Fruit fly (Drosophila melanogaster) whole organism, embryonic: Measurements from ENCODE around the gene CG2540.

Source experiments
- Aef1 ChIP-seq: fragments of 200-800 bp; sonication (Bioruptor generic); IDR thresholded peaks from 3 replicates; pipeline ENCODE4 v1.3.6; 2022; ENCODE audit warnings: missing biosample characterization, missing genetic modification characterization
- Blimp-1 ChIP-seq: fragments of 200-800 bp; sonication (Bioruptor generic); optimal IDR thresholded peaks from 3 replicates; lab custom pipeline; 2018; ENCODE audit warnings: missing biosample characterization, missing genetic modification characterization, mild to moderate bottlenecking, moderate library complexity, missing genetic modification reagents
- BtbVII ChIP-seq: fragments of 200-800 bp; sonication (Bioruptor generic); optimal IDR thresholded peaks from 3 replicates; lab custom pipeline; 2017; ENCODE audit warnings: missing biosample characterization, mild to moderate bottlenecking, missing genetic modification characterization
- CG10543 ChIP-seq: fragments of 200-800 bp; sonication (Bioruptor generic); optimal IDR thresholded peaks from 3 replicates; lab custom pipeline; 2017; ENCODE audit warnings: missing biosample characterization, mild to moderate bottlenecking, missing genetic modification characterization, moderate library complexity
- CG10979 ChIP-seq: fragments of 200-800 bp; sonication (Bioruptor generic); optimal IDR thresholded peaks from 2 replicates; lab custom pipeline; 2018; ENCODE audit warnings: missing biosample characterization, mild to moderate bottlenecking, missing genetic modification characterization, moderate library complexity
- CG11696 ChIP-seq: fragments of 200-800 bp; sonication (Bioruptor generic); IDR thresholded peaks from 2 replicates; pipeline ENCODE4 v1.3.6; 2022; ENCODE audit warnings: missing biosample characterization, missing genetic modification characterization
- CG14050 ChIP-seq: fragments of 200-800 bp; sonication (Bioruptor generic); IDR thresholded peaks from 3 replicates; pipeline ENCODE4 v1.3.6; 2022; ENCODE audit warnings: missing biosample characterization, missing genetic modification characterization
- CG15479 ChIP-seq: fragments of 200-800 bp; sonication (Bioruptor generic); optimal IDR thresholded peaks from 3 replicates; lab custom pipeline; 2019; ENCODE audit warnings: missing biosample characterization, mild to moderate bottlenecking, missing genetic modification characterization, moderate library complexity
- CG1832 ChIP-seq: fragments of 200-800 bp; sonication (Bioruptor generic); optimal IDR thresholded peaks from 2 replicates; lab custom pipeline; 2017; ENCODE audit warnings: missing biosample characterization, mild to moderate bottlenecking, missing genetic modification characterization, inconsistent platforms
- CG2129 ChIP-seq: fragments of 200-800 bp; sonication (Bioruptor generic); IDR thresholded peaks from 2 replicates; pipeline ENCODE4 v1.3.6; 2022; ENCODE audit warnings: missing biosample characterization, missing genetic modification characterization; ENCODE audit not compliant: partially characterized antibody
- CG31365 ChIP-seq: fragments of 200-800 bp; sonication (Bioruptor generic); optimal IDR thresholded peaks from 2 replicates; lab custom pipeline; 2018; ENCODE audit warnings: missing biosample characterization, mild to moderate bottlenecking, missing genetic modification characterization
- CG6813 ChIP-seq: fragments of 200-800 bp; sonication (Bioruptor generic); optimal IDR thresholded peaks from 2 replicates; lab custom pipeline; 2017; ENCODE audit warnings: missing biosample characterization, missing genetic modification characterization, mild to moderate bottlenecking, moderate library complexity, missing genetic modification reagents
- CG6854 ChIP-seq: fragments of 200-800 bp; sonication (Bioruptor generic); optimal IDR thresholded peaks from 3 replicates; lab custom pipeline; 2017; ENCODE audit warnings: missing biosample characterization, mild to moderate bottlenecking, missing genetic modification characterization
- CG7987 ChIP-seq: fragments of 200-800 bp; sonication (Bioruptor generic); optimal IDR thresholded peaks from 2 replicates; lab custom pipeline; 2018; ENCODE audit warnings: missing biosample characterization, mild to moderate bottlenecking, missing genetic modification characterization, moderate library complexity
- CG8388 ChIP-seq: fragments of 200-800 bp; sonication (Bioruptor generic); optimal IDR thresholded peaks from 2 replicates; lab custom pipeline; 2019; ENCODE audit warnings: missing biosample characterization, mild to moderate bottlenecking, missing genetic modification characterization, moderate library complexity
- CG8765 ChIP-seq: fragments of 200-800 bp; sonication (Bioruptor generic); IDR thresholded peaks from 2 replicates; pipeline ENCODE4 v1.3.6; 2022; ENCODE audit warnings: missing biosample characterization, missing genetic modification characterization
- Dfd ChIP-seq, 2 experiments: fragments of >200 bp; optimal IDR thresholded peaks; 2 replicates each; lab custom pipeline; 2017; ENCODE audit warnings: missing biosample characterization in 2 of 2, missing genetic modification characterization in 2 of 2
- Elba2 ChIP-seq: fragments of 200-800 bp; sonication (Bioruptor generic); optimal IDR thresholded peaks from 3 replicates; lab custom pipeline; 2016; ENCODE audit warnings: missing biosample characterization, missing genetic modification characterization
- Hr51 ChIP-seq, 2 experiments: fragments of 200-800 bp; sonication (Bioruptor generic); optimal IDR thresholded peaks; 2 replicates in 1 of 2; 3 replicates in 1 of 2; lab custom pipeline; 2016 to 2018; ENCODE audit warnings: missing biosample characterization in 2 of 2, missing genetic modification characterization in 2 of 2, mild to moderate bottlenecking in 1 of 2, moderate library complexity in 1 of 2
- Med ChIP-seq: fragments of 200-800 bp; sonication (Bioruptor generic); peaks from one replicate; lab custom pipeline; 2016; ENCODE audit warnings: missing biosample characterization, missing genetic modification characterization, mild to moderate bottlenecking, inconsistent platforms, moderate library complexity
- abd-A ChIP-seq: fragments of 200-800 bp; sonication (Bioruptor generic); optimal IDR thresholded peaks from 3 replicates; lab custom pipeline; 2019; ENCODE audit warnings: missing biosample characterization, mild to moderate bottlenecking, missing genetic modification characterization, moderate library complexity
- bigmax ChIP-seq: fragments of 200-800 bp; sonication (Bioruptor generic); optimal IDR thresholded peaks from 2 replicates; lab custom pipeline; 2018; ENCODE audit warnings: missing biosample characterization, mild to moderate bottlenecking, missing genetic modification characterization
- btn ChIP-seq: fragments of 200-800 bp; sonication (Bioruptor generic); optimal IDR thresholded peaks from 2 replicates; lab custom pipeline; 2016; ENCODE audit warnings: missing biosample characterization, missing genetic modification characterization
- cato ChIP-seq: fragments of 200-800 bp; sonication (Bioruptor generic); optimal IDR thresholded peaks from 2 replicates; lab custom pipeline; 2016; ENCODE audit warnings: missing biosample characterization, missing genetic modification characterization, borderline replicate concordance
- cg ChIP-seq: fragments of 200-800 bp; sonication (Bioruptor generic); optimal IDR thresholded peaks from 3 replicates; lab custom pipeline; 2019; ENCODE audit warnings: missing biosample characterization, mild to moderate bottlenecking, missing genetic modification characterization, moderate library complexity
- chinmo ChIP-seq: fragments of 200-800 bp; sonication (Bioruptor generic); IDR thresholded peaks from 4 replicates; pipeline ENCODE4 v1.3.6; 2022; ENCODE audit warnings: missing biosample characterization, missing genetic modification characterization; ENCODE audit not compliant: partially characterized antibody
- crol ChIP-seq: fragments of 200-800 bp; sonication (Bioruptor generic); IDR thresholded peaks from 2 replicates; pipeline ENCODE4 v1.3.6; 2022; ENCODE audit warnings: missing biosample characterization, missing genetic modification characterization
- dmrt11E ChIP-seq: fragments of 200-800 bp; sonication (Bioruptor generic); optimal IDR thresholded peaks from 3 replicates; lab custom pipeline; 2018; ENCODE audit warnings: missing biosample characterization, mild to moderate bottlenecking, missing genetic modification characterization, moderate library complexity
- fd64A ChIP-seq: fragments of 200-800 bp; sonication (Bioruptor generic); optimal IDR thresholded peaks from 3 replicates; lab custom pipeline; 2018; ENCODE audit warnings: missing biosample characterization, mild to moderate bottlenecking, missing genetic modification characterization
- her ChIP-seq: fragments of 200-800 bp; sonication (Bioruptor generic); optimal IDR thresholded peaks from 2 replicates; lab custom pipeline; 2016; ENCODE audit warnings: missing biosample characterization, missing genetic modification characterization
- insv ChIP-seq, 2 experiments: fragments of 200-800 bp; sonication (Bioruptor generic); optimal IDR thresholded peaks; 3 replicates each; lab custom pipeline; 2016 to 2018; ENCODE audit warnings: missing biosample characterization in 2 of 2, missing genetic modification characterization in 2 of 2
- nerfin-1 ChIP-seq: fragments of 200-800 bp; sonication (Bioruptor generic); optimal IDR thresholded peaks from 3 replicates; lab custom pipeline; 2019; ENCODE audit warnings: missing biosample characterization, mild to moderate bottlenecking, missing genetic modification characterization, moderate library complexity
- phol ChIP-seq: fragments of 200-800 bp; sonication (Bioruptor generic); optimal IDR thresholded peaks from 3 replicates; lab custom pipeline; 2018; ENCODE audit warnings: missing biosample characterization, mild to moderate bottlenecking, missing genetic modification characterization, moderate library complexity
- rib ChIP-seq: fragments of 200-800 bp; sonication (Bioruptor generic); IDR thresholded peaks from 2 replicates; pipeline ENCODE4 v1.3.6; 2022; ENCODE audit warnings: missing biosample characterization, missing genetic modification characterization
- sim ChIP-seq: fragments of 200-800 bp; sonication (Bioruptor generic); IDR thresholded peaks from 2 replicates; pipeline ENCODE4 v1.3.6; 2022; ENCODE audit warnings: missing biosample characterization, missing genetic modification characterization
- slou ChIP-seq: fragments of 200-800 bp; sonication (Bioruptor generic); optimal IDR thresholded peaks from 3 replicates; lab custom pipeline; 2016; ENCODE audit warnings: missing biosample characterization, missing genetic modification characterization
- tup ChIP-seq: fragments of 200-800 bp; sonication (Bioruptor generic); optimal IDR thresholded peaks from 2 replicates; lab custom pipeline; 2016; ENCODE audit warnings: missing biosample characterization, mild to moderate bottlenecking, missing genetic modification characterization, moderate library complexity
- wek ChIP-seq: fragments of 200-800 bp; sonication (Bioruptor generic); optimal IDR thresholded peaks from 3 replicates; lab custom pipeline; 2018; ENCODE audit warnings: missing biosample characterization, mild to moderate bottlenecking, missing genetic modification characterization, moderate library complexity
- zen ChIP-seq: fragments of 200-800 bp; sonication (Bioruptor generic); optimal IDR thresholded peaks from 3 replicates; lab custom pipeline; 2018; ENCODE audit warnings: missing biosample characterization, mild to moderate bottlenecking, missing genetic modification characterization, moderate library complexity

The CG2540 gene

DNA sequence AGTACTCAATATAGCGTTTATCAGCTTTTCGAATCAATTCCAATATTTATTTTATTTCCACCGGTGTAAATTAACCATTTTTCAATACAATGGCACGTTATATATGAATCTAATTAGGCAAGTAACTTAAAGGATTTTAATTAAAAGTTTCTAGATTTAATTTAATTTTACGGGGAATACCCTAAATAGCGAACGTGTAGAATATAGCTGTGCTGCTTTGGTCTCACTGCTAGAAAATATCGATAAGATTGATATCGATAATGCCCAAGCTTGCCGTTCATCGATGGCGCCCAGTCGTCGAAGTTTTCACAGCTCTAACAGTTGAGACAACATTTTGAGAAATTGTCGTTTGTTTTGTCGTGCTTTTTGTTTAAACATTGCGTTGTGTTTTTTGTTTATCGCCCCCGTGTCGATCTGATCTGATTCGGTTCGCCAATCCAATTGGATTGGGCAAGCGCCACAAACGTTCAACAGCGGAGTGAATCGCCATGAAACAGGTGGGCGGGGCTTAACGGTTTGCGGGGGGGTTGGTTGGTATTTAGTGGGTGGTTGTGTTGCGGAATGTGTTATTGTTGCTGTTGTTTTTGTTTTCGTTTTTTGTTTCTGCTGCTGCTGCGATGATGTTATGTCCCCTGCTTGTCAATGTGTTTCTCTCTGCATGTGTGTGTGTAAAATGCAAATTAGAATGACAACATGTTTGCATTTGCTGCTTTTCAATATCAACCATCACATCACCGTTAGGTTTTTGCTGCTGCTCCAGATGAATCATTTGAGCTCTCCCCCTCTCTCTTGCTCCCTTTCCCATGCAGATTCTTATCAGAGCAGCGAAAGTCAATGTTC, 1.9 kb downstream of the CG2540 start, which contains the start of gene Tomosyn (continued):
- TF ChIP-seq her: peak; percentile 48

DNA sequence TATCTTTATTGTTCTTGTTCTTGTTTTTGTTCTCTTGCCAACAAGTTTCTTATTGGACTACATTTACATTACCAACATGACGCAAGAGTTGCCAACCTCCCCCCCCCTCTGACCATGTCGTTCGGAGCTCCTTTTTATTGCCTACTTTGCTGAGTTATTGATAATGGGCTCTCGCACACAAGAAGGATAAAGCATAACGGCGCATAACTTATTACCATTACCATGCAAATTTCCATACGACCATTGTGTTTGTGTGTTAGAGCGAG, 2.4 kb downstream of the CG2540 start:
- TF ChIP-seq btn (GFP tag; lab: Kevin White, UChicago) (no peak), CG7987 (GFP tag; lab: Kevin White, UChicago) (no peak), Elba2 (peak; percentile 35), abd-A (tag; lab: Kevin White, UChicago) (peak; percentile 58), CG11696 (no peak), CG15479 (peak; percentile 40), Hr51 (GFP tag; optimal IDR thresholded peaks at IDR 0.05; lab: Kevin White, UChicago) (no peak), insv (GFP tag; optimal IDR thresholded peaks at IDR 0.05; lab: Kevin White, UChicago) (peak; percentile 47 to 91), CG8388 (GFP tag; lab: Kevin White, UChicago) (no peak), chinmo (GFP tag; lab: Robert Waterston, UW) (no peak), Med (peak; percentile 6), crol (GFP tag; lab: Robert Waterston, UW) (peak; percentile 18)

DNA sequence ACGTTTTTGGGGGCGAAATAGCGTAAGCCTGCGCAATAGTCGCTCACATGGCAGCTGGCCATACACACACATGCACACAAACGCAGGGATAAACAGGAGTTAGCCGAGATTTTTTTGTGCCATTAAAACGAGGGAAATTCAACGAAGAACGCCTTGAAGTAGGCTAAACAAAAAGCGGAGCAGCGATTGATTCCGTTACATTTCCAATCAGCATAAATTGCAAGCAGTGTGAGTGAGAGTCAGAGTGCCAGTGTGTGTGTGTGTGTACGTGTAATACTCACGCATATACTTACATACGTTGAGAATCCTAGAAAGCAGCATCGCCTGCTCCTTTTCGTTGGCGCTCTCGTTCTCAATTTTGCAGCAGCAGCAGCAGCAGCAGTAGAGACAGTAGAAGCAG, 3.5 kb downstream of the CG2540 start:
- peak in 1 of 2 experiments; percentile 81 for TF ChIP-seq insv (GFP tag; optimal IDR thresholded peaks at IDR 0.05; lab: Kevin White, UChicago)
- peak; percentile 27 for TF ChIP-seq Elba2
- TF ChIP-seq cg (GFP tag; lab: Kevin White, UChicago): peak; percentile 16
- no peak for TF ChIP-seq CG2129 (GFP tag; lab: Robert Waterston, UW)
- TF ChIP-seq bigmax (GFP tag; lab: Kevin White, UChicago): no peak
- no peak for TF ChIP-seq CG10979 (tag; lab: Kevin White, UChicago)
- TF ChIP-seq CG6854 (GFP tag; lab: Kevin White, UChicago): peak; percentile 1
- TF ChIP-seq CG8765: no peak
- TF ChIP-seq tup: no peak
- TF ChIP-seq rib (GFP tag; lab: Robert Waterston, UW): no peak
- no peak for TF ChIP-seq cato (GFP tag; lab: Kevin White, UChicago)
- peak; percentile 62 for TF ChIP-seq CG31365 (tag; lab: Kevin White, UChicago)
- peak; percentile 21 for TF ChIP-seq nerfin-1
- no peak for TF ChIP-seq dmrt11E
- no peak for TF ChIP-seq CG14050 (GFP tag; lab: Robert Waterston, UW)
- no peak for TF ChIP-seq Blimp-1 (GFP tag; lab: Kevin White, UChicago)
- no peak for TF ChIP-seq slou (GFP tag; lab: Kevin White, UChicago)
- TF ChIP-seq, all 482 proteins: peak for 6

DNA sequence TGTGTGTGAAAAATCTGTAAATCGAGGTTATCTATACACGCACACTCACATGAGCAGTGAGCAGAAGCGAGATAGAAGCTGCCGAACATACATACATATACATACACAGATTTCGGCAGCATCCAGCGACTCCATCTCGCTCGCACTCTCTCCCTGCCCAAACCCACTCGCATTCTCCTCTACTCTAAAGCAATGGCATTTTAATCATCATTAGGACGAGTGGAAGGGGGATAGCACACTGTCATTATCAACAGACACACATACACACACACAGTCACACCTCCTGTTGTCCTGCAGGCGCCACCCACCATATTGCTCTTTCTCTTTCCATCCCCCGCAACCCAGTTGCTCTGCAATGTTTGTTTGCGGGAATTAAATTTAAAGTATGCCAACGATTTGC, 4.3 kb downstream of the CG2540 start:
- TF ChIP-seq Med (peak; percentile 58), sim (GFP tag; lab: Robert Waterston, UW) (no peak), phol (tag; lab: Kevin White, UChicago) (no peak), Dfd (GFP tag; optimal IDR thresholded peaks at IDR 0.05; lab: Kevin White, UChicago) (no peak), CG6813 (no peak), zen (tag; lab: Kevin White, UChicago) (peak; percentile 31), CG1832 (GFP tag; lab: Kevin White, UChicago) (peak; percentile 44), cg (GFP tag; lab: Kevin White, UChicago) (peak; percentile 40), abd-A (tag; lab: Kevin White, UChicago) (peak; percentile 81), Aef1 (no peak), CG10543 (GFP tag; lab: Kevin White, UChicago) (no peak), BtbVII (GFP tag; lab: Kevin White, UChicago) (no peak), wek (GFP tag; lab: Kevin White, UChicago) (no peak), nerfin-1 (peak; percentile 79), CG31365 (tag; lab: Kevin White, UChicago) (peak; percentile 61), fd64A (GFP tag; lab: Kevin White, UChicago) (no peak)
